Fruit fly (Drosophila melanogaster): ENCODE results near the gene CG7149.
A peak's percentile ranks its signal among the peaks of the same experiment; 100 is the strongest.

The CG7149 gene

dm6 chr2L:7811249-7812002 is 21.1 kb upstream of the CG7149 start, which contains the start of gene LanB1:
TSS of gene LanB1 (plus strand) at chr2L:7811438.
- no peak for TF ChIP-seq CG17801 (GFP tag; optimal IDR thresholded peaks at IDR 0.05; ENCODE audit: partially characterized antibody)

- peak; percentile 59 for TF ChIP-seq CG17801 (GFP tag; optimal IDR thresholded peaks at IDR 0.05; ENCODE audit: partially characterized antibody)
Observed at dm6 chr2L:7810519-7810918, 20.2 kb upstream of the CG7149 start, which contains the start of gene Cdc14. TSS of gene Cdc14 (minus strand) at chr2L:7810703.

- TF ChIP-seq CG17801 (GFP tag; optimal IDR thresholded peaks at IDR 0.05; ENCODE audit: partially characterized antibody) = no peak
Observed at dm6 chr2L:7809699-7810088, 19.3 kb upstream of the CG7149 start.

dm6 chr2L:7808886-7809698 is 18.7 kb upstream of the CG7149 start:
- TF ChIP-seq CG17801 (GFP tag; optimal IDR thresholded peaks at IDR 0.05; ENCODE audit: partially characterized antibody) = no peak

dm6 chr2L:7807563-7807962 is 17.2 kb upstream of the CG7149 start:
- TF ChIP-seq CG17801 (GFP tag; optimal IDR thresholded peaks at IDR 0.05; ENCODE audit: partially characterized antibody) = no peak

- peak; percentile 89 for TF ChIP-seq CG17801 (GFP tag; optimal IDR thresholded peaks at IDR 0.05; ENCODE audit: partially characterized antibody)
Observed at dm6 chr2L:7799804-7800433, 9.6 kb upstream of the CG7149 start, which contains the start of the genes Herp and r2d2. TSS of gene Herp (minus strand) at chr2L:7800058. TSS of gene r2d2 (plus strand) at chr2L:7800147.

- no peak for TF ChIP-seq CG17801 (GFP tag; optimal IDR thresholded peaks at IDR 0.05; ENCODE audit: partially characterized antibody)
Observed at dm6 chr2L:7795859-7796258, 5.5 kb upstream of the CG7149 start, which contains the start of gene LKRSDH. TSS of gene LKRSDH (minus strand) at chr2L:7795959.

- TF ChIP-seq CG17801 (GFP tag; optimal IDR thresholded peaks at IDR 0.05; ENCODE audit: partially characterized antibody) = peak; percentile 1
Observed at dm6 chr2L:7794689-7795475, 4.5 kb upstream of the CG7149 start.

dm6 chr2L:7791356-7791738 is 990 bp upstream of the CG7149 start:
- no peak for TF ChIP-seq CG17801 (GFP tag; optimal IDR thresholded peaks at IDR 0.05; ENCODE audit: partially characterized antibody)

dm6 chr2L:7790081-7790447 is 293 bp downstream of the CG7149 start:
- no peak for TF ChIP-seq CG17801 (GFP tag; optimal IDR thresholded peaks at IDR 0.05; ENCODE audit: partially characterized antibody)

- no peak for TF ChIP-seq CG17801 (GFP tag; optimal IDR thresholded peaks at IDR 0.05; ENCODE audit: partially characterized antibody)
Observed at dm6 chr2L:7788952-7789466, 1.3 kb downstream of the CG7149 start.

dm6 chr2L:7782788-7783401 is 7.5 kb downstream of the CG7149 start, which contains the start of gene Brd7-9:
TSS of gene Brd7-9 (plus strand) at chr2L:7782865.
- peak; percentile 22 for TF ChIP-seq CG17801 (GFP tag; optimal IDR thresholded peaks at IDR 0.05; ENCODE audit: partially characterized antibody)

- TF ChIP-seq CG17801 (GFP tag; optimal IDR thresholded peaks at IDR 0.05; ENCODE audit: partially characterized antibody) = no peak
Observed at dm6 chr2L:7781165-7781564, 9.2 kb downstream of the CG7149 start, which contains the start of gene CG7164. TSS of gene CG7164 (plus strand) at chr2L:7781465.

- no peak for TF ChIP-seq CG17801 (GFP tag; optimal IDR thresholded peaks at IDR 0.05; ENCODE audit: partially characterized antibody)
Observed at dm6 chr2L:7779785-7780184, 10.6 kb downstream of the CG7149 start, which contains the start of gene Uro. TSS of gene Uro (plus strand) at chr2L:7780085.
